Fruit fly (Drosophila melanogaster): Measurements from ENCODE around the gene CG9281.

CG9281 gene

DNA sequence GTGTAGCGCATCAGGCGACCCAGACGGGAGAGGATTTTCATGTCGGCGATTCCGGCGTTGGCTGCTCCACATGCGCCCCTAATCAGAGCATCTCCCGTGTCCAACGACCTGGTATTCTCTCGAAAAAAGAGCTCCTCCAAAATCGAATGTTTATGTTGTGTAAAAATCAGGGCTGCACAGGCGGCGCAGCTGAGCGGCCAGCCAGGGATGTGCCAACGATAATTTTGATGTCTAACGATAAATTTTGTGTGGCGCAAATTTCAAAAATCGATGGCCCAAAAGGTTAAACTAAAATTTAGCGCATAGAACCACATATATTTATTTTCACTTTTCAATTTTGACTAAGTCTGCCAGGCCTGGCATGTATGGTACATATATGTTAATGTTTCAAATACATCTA is 9.3 kb downstream of the CG9281 start, which contains the start of gene CG9240 (continued):
- TF ChIP-seq D19A (tag; optimal IDR thresholded peaks at IDR 0.05), result peak; percentile 2
- TF ChIP-seq CG13287 (GFP tag; IDR thresholded peaks at IDR 0.05; ENCODE audit: partially characterized antibody), result peak; percentile 32; the same call in 1 of the 2 replicates
- TF ChIP-seq CG4820 (GFP tag; optimal IDR thresholded peaks at IDR 0.05), result no peak
- TF ChIP-seq aop (GFP tag; IDR thresholded peaks at IDR 0.05), result no peak
- peak; percentile 69 for TF ChIP-seq pzg (GFP tag; optimal IDR thresholded peaks at IDR 0.05)

dm6 chrX:15697581-15698208 is 12.6 kb downstream of the CG9281 start:
- TF ChIP-seq pros (GFP tag; optimal IDR thresholded peaks at IDR 0.05) (peak; percentile 7), PHDP (tag; optimal IDR thresholded peaks at IDR 0.05) (peak; percentile 93), al (GFP tag; IDR thresholded peaks at IDR 0.05) (peak; percentile 94), Atf-2 (GFP tag; optimal IDR thresholded peaks at IDR 0.05) (no peak), wor (GFP tag; IDR thresholded peaks at IDR 0.05) (peak; percentile 82), Opbp (GFP tag; IDR thresholded peaks at IDR 0.05; ENCODE audit: partially characterized antibody) (no peak), row (GFP tag; IDR thresholded peaks at IDR 0.05) (peak; percentile 97), CG17568 (GFP tag; optimal IDR thresholded peaks at IDR 0.05) (peak; percentile 78), CG14441 (GFP tag; IDR thresholded peaks at IDR 0.05) (peak; percentile 92), HmgZ (tag; optimal IDR thresholded peaks at IDR 0.05) (peak; percentile 94), tin (GFP tag; optimal IDR thresholded peaks at IDR 0.05) (peak; percentile 93), CG15601 (tag; optimal IDR thresholded peaks at IDR 0.05) (peak; percentile 96), grn (GFP tag; optimal IDR thresholded peaks at IDR 0.05) (peak; percentile 74), Ssrp (tag; optimal IDR thresholded peaks at IDR 0.05) (peak; percentile 83), pita (GFP tag; optimal IDR thresholded peaks at IDR 0.05) (no peak), inv (GFP tag; IDR thresholded peaks at IDR 0.05; ENCODE audit: partially characterized antibody) (0 out of 2 replicates have a peak, but pooled peaks have one; percentile 16), oc (tag; optimal IDR thresholded peaks at IDR 0.05) (peak; percentile 70), CG1233 (GFP tag; optimal IDR thresholded peaks at IDR 0.05) (peak; percentile 88), CG11504 (tag; optimal IDR thresholded peaks at IDR 0.05) (peak; percentile 94), trem (tag; optimal IDR thresholded peaks at IDR 0.05) (peak; percentile 80), CG34422 (GFP tag; IDR thresholded peaks at IDR 0.05) (peak; percentile 96), usp (GFP tag; optimal IDR thresholded peaks at IDR 0.05) (no peak), Sry-δ (GFP tag; optimal IDR thresholded peaks at IDR 0.05) (peak; percentile 10), CG7556 (GFP tag; optimal IDR thresholded peaks at IDR 0.05) (peak; percentile 92), CG9215 (GFP tag; IDR thresholded peaks at IDR 0.05) (peak; percentile 89), knrl (GFP tag; IDR thresholded peaks at IDR 0.05; ENCODE audit: partially characterized antibody) (peak; percentile 41; the same call in 2 of the 3 replicates), az2 (GFP tag; optimal IDR thresholded peaks at IDR 0.05) (peak; percentile 88), Hr51 (GFP tag; optimal IDR thresholded peaks at IDR 0.05) (peak; percentile 31 to 88), cwo (GFP tag; optimal IDR thresholded peaks at IDR 0.05) (peak; percentile 94), schlank (tag; optimal IDR thresholded peaks at IDR 0.05) (peak; percentile 80), CG1024 (GFP tag; IDR thresholded peaks at IDR 0.05) (peak; percentile 85), ci (GFP tag; IDR thresholded peaks at IDR 0.05) (peak; percentile 88), Meics (GFP tag; optimal IDR thresholded peaks at IDR 0.05) (peak; percentile 95), Poxn (GFP tag; IDR thresholded peaks at IDR 0.05) (peak; percentile 69; the same call in 1 of the 2 replicates), CG14710 (tag; optimal IDR thresholded peaks at IDR 0.05) (peak; percentile 88), corto (GFP tag; optimal IDR thresholded peaks at IDR 0.05) (peak; percentile 46), H15 (GFP tag; IDR thresholded peaks at IDR 0.05) (peak; percentile 94), br (optimal IDR thresholded peaks at IDR 0.05) (no peak), fd3F (GFP tag; optimal IDR thresholded peaks at IDR 0.05) (peak; percentile 86), kah (GFP tag; optimal IDR thresholded peaks at IDR 0.05) (peak; percentile 67), CG3847 (GFP tag; IDR thresholded peaks at IDR 0.05) (peak; percentile 89), onecut (GFP tag; IDR thresholded peaks at IDR 0.05) (peak; percentile 76), CG11723 (GFP tag; optimal IDR thresholded peaks at IDR 0.05) (peak; percentile 81)

Data from whole organism, embryonic.